Worm (Caenorhabditis elegans): Measurements from ENCODE around the gene C14B9.2.

The C14B9.2 gene

ce11 chrIII:8133346-8133745, at the start of gene C14B9.2:
Gene C14B9.2 (plus strand): TSS chrIII:8133665.
- no peak for TF ChIP-seq unc-62 (GFP tag; optimal IDR thresholded peaks at IDR 0.05)

- TF ChIP-seq unc-62 (GFP tag; optimal IDR thresholded peaks at IDR 0.05): no peak
Observed at ce11 chrIII:8085355-8085754, 48.1 kb upstream of the C14B9.2 start, which contains the start of the genes K06H7.7 and grp-1. Gene K06H7.7 (minus strand): TSS chrIII:8085475. Gene grp-1 (plus strand): TSS chrIII:8085705.

DNA sequence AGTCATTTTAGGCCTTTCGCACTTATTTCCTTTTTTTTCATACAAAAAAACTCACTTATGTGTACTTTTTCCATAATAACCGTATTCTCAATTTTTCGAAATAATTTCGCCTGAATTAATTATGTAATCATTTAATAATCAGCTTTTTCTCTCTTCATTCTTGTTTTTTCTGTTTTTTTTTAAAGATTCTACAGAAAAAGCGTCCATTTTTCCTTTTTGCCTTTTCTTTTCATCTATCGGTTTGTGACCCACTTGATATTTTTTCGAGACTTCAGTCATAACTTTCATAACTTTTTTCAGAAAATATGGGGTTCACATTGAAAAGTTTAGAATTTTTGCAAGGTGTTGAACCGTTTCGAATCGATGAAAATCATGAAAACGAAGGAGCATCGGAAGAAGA, 45.2 kb upstream of the C14B9.2 start, which contains the start of gene vms-1:
vms-1 (plus strand) TSS at position 301 of the 400 bp plus-strand sequence.
- no peak for TF ChIP-seq unc-62 (GFP tag; optimal IDR thresholded peaks at IDR 0.05)

DNA sequence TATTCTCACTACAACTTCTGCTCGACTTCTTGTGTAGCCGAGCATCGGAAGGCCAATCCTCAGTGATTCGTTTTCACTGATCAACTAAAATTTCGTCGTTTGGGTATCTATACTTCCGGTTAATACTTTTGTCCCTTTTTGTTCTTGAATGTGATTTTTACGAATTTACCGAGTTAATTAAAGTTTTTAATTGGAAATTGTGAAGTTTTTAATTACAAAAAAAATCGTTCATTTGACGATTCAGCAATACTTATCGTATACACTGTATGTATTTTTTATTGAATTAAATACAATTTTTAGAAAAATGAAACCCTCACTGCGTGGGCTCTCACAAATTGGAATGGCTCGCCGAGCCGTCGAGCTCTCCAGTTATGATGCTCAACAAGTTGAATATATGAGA, 42.1 kb upstream of the C14B9.2 start, which contains the start of gene idi-1:
idi-1 (plus strand) TSS at position 301 of the 400 bp plus-strand sequence.
- TF ChIP-seq unc-62 (GFP tag; optimal IDR thresholded peaks at IDR 0.05): no peak

- no peak for TF ChIP-seq unc-62 (GFP tag; optimal IDR thresholded peaks at IDR 0.05)
Observed at ce11 chrIII:8093079-8093623, 40.3 kb upstream of the C14B9.2 start, which contains the start of gene K06H7.2. Gene K06H7.2 (plus strand): TSS chrIII:8093573.

DNA sequence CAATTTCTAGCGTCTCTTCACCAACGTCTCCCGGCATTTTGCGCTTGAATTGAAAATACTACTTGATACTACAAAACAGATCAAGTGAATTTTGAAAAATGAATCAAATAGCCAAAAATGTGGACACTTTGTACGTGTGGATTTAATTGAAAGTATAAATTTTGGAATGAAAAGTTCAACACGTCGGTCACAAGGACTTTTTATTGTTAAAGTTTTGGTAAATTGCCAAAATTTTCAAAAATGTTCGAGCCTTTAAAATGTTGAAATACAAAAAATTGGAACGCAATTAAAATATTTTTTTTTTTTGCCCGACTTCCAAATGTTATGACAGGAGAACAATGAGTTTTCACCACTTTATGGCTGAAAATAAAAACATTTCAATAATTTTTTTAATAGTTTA, 35.3 kb upstream of the C14B9.2 start, which contains the start of gene K06H7.8:
K06H7.8 (minus strand) TSS at position 101 of the 400 bp plus-strand sequence.
- TF ChIP-seq unc-62 (GFP tag; optimal IDR thresholded peaks at IDR 0.05): no peak

DNA sequence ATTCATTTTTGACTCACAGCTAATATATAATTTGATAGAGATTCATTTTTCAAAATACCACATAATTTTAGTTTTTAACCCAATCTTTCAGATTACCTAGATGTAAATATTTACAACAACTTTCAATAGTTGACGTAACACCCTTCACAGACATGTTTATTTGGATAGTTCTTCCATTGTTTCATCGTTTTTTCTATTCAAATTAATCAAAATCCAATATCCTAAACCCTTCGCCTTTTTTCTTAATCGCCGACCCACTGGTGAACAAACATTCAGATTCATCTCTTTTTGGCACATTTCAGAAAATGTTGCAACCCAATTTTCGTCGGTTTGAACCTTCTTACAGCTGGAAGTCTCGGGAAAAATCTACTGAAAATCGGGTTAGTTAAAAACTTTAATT, 34.4 kb upstream of the C14B9.2 start, which contains the start of gene K06H7.1:
K06H7.1 (plus strand) TSS at position 301 of the 400 bp plus-strand sequence.
- TF ChIP-seq unc-62 (GFP tag; optimal IDR thresholded peaks at IDR 0.05): no peak

ce11 chrIII:8100960-8101359, 32.5 kb upstream of the C14B9.2 start, which contains the start of gene plk-1:
Gene plk-1 (plus strand): TSS chrIII:8101348.
- no peak for TF ChIP-seq unc-62 (GFP tag; optimal IDR thresholded peaks at IDR 0.05)

- no peak for TF ChIP-seq unc-62 (GFP tag; optimal IDR thresholded peaks at IDR 0.05)
Observed at ce11 chrIII:8105771-8106170, 27.7 kb upstream of the C14B9.2 start.

ce11 chrIII:8106476-8106875, 27.0 kb upstream of the C14B9.2 start:
- no peak for TF ChIP-seq unc-62 (GFP tag; optimal IDR thresholded peaks at IDR 0.05)

- no peak for TF ChIP-seq unc-62 (GFP tag; optimal IDR thresholded peaks at IDR 0.05)
Observed at ce11 chrIII:8108490-8108889, 25.0 kb upstream of the C14B9.2 start, which contains the start of gene C14B9.3. Gene C14B9.3 (plus strand): TSS chrIII:8108790.

DNA sequence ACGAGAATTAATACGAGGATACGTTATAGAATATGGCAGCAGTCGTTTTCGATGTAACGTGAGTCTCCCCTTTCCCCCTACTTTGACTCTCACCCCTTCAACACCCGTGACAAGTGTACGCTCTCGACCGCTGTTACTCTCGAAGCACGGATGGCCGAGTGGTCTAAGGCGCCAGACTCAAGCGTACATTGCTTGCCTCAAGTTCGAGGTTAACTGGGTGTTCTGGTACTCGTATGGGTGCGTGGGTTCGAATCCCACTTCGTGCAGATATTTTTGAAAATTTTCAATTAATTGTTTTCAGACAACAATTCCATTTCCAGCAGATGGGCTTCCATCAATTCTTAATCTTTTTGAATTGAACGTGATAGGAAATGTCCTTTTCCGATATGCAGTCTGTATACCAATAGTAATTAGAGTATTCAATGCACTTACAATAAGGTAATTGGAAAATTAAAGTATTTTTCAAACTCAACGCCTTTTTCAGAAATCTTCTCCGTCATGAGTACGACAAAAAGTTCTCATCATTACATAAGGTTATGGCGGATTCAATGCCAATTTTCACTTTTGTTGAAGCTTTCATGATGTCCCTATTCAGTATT, 23.9 kb upstream of the C14B9.2 start:
- no peak for TF ChIP-seq unc-62 (GFP tag; optimal IDR thresholded peaks at IDR 0.05)

ce11 chrIII:8111347-8111746, 22.1 kb upstream of the C14B9.2 start:
- no peak for TF ChIP-seq unc-62 (GFP tag; optimal IDR thresholded peaks at IDR 0.05)

DNA sequence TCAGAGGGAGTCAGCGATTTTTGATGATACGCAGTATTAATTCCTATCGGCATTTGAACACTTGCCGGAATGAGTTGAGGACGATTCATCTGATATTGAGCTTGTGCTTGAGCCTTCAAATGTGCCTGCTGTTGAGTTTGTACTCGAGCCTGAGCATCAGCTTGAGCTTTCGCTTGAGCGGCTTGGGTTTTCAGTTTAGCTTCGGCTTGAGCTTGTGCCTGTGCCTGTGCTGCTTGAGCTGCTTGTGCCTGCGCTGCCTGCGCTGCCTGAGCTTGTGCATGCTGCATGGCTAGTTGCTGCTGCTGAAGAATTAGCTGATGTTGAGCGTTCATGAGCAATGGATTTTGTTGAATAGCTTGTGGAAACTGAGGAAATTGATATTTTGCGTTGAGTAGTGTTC, 17.6 kb upstream of the C14B9.2 start:
- no peak for TF ChIP-seq unc-62 (GFP tag; optimal IDR thresholded peaks at IDR 0.05)

DNA sequence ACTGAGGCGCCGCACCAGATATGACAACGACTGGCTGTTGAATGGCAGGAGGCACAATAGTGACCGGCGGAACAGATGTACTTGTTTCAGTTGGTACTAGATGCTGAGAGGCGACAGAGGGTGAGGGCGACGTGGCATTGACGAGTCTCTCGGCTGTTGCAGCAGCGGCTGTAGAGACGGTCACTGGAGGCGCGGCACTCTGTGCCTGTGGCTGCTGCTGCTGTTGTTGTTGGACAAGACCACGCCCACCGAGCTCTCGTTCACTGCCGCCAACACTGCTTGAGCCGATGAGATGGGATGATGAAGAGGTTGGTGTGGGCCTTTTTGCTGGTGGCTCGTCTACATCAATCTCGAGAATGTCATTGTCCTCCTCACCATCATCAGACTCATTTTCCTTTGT, 16.3 kb upstream of the C14B9.2 start:
- TF ChIP-seq unc-62 (GFP tag; optimal IDR thresholded peaks at IDR 0.05): no peak

DNA sequence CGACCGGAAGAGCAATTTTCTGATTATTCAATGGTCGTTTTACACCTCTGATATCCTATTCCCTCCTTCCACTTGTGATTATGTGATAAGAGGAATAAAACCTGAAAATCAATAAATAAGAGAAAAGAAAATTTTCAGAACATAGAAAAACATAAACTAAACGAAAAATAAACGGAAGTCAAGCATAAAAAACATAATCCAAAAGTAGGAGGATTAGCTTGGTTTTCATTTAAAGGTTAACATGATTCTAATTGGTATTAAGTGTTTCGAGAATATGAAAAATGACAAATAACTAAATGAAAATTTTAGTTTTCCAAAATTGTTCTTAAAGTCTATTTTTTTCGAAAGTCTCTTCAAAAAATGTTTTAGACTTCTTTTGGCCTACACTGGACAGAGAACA, 12.3 kb upstream of the C14B9.2 start, which contains the start of gene gei-8:
gei-8 (minus strand) TSS at position 101 of the 400 bp plus-strand sequence.
- TF ChIP-seq unc-62 (GFP tag; optimal IDR thresholded peaks at IDR 0.05): no peak

ce11 chrIII:8121923-8122322, 11.5 kb upstream of the C14B9.2 start:
- TF ChIP-seq unc-62 (GFP tag; optimal IDR thresholded peaks at IDR 0.05): no peak
